Fruit fly (Drosophila melanogaster) whole organism, embryonic: ENCODE data around the gene CBP.
A peak's percentile ranks its signal among the peaks of the same experiment; 100 is the strongest.

ENCODE experiments used
- Blimp-1 ChIP-seq: fragments of 200-800 bp; sonication (Bioruptor generic); optimal IDR thresholded peaks from 3 replicates; lab custom pipeline; 2018; ENCODE audit warnings: missing biosample characterization, missing genetic modification characterization, mild to moderate bottlenecking, moderate library complexity, missing genetic modification reagents
- CG10209 ChIP-seq: fragments of 200-800 bp; sonication (Bioruptor generic); optimal IDR thresholded peaks from 3 replicates; lab custom pipeline; 2017; ENCODE audit warnings: missing biosample characterization, mild to moderate bottlenecking, missing genetic modification characterization, missing genetic modification reagents
- CG10431 ChIP-seq: fragments of 200-800 bp; sonication (Bioruptor generic); optimal IDR thresholded peaks from 3 replicates; lab custom pipeline; 2018; ENCODE audit warnings: missing biosample characterization, mild to moderate bottlenecking, missing genetic modification characterization
- CG10543 ChIP-seq: fragments of 200-800 bp; sonication (Bioruptor generic); optimal IDR thresholded peaks from 3 replicates; lab custom pipeline; 2017; ENCODE audit warnings: missing biosample characterization, mild to moderate bottlenecking, missing genetic modification characterization, moderate library complexity
- CG13296 ChIP-seq: fragments of 200-800 bp; sonication (Bioruptor generic); optimal IDR thresholded peaks from 3 replicates; lab custom pipeline; 2018; ENCODE audit warnings: missing biosample characterization, mild to moderate bottlenecking, missing genetic modification characterization
- CG14014 ChIP-seq: fragments of 200-800 bp; sonication (Bioruptor generic); IDR thresholded peaks from 2 replicates; pipeline ENCODE4 v1.3.6; 2022; ENCODE audit warnings: missing biosample characterization, missing genetic modification characterization
- CG14710 ChIP-seq: fragments of 200-800 bp; sonication (Bioruptor generic); optimal IDR thresholded peaks from 3 replicates; lab custom pipeline; 2019; ENCODE audit warnings: missing biosample characterization, mild to moderate bottlenecking, missing genetic modification characterization, moderate library complexity
- CG15696 ChIP-seq: fragments of 200-800 bp; sonication (Bioruptor generic); optimal IDR thresholded peaks from 2 replicates; lab custom pipeline; 2019; ENCODE audit warnings: missing biosample characterization, mild to moderate bottlenecking, missing genetic modification characterization, moderate library complexity
- CG18476 ChIP-seq: fragments of 200-800 bp; sonication (Bioruptor generic); optimal IDR thresholded peaks from 2 replicates; lab custom pipeline; 2016; ENCODE audit warnings: missing biosample characterization, mild to moderate bottlenecking, missing genetic modification characterization
- CG2202 ChIP-seq: fragments of 200-800 bp; sonication (Bioruptor generic); optimal IDR thresholded peaks from 2 replicates; lab custom pipeline; 2018; ENCODE audit warnings: missing biosample characterization, mild to moderate bottlenecking, missing genetic modification characterization
- CG2678 ChIP-seq: fragments of 200-800 bp; sonication (Bioruptor generic); optimal IDR thresholded peaks from 3 replicates; lab custom pipeline; 2019; ENCODE audit warnings: missing biosample characterization, mild to moderate bottlenecking, missing genetic modification characterization, moderate library complexity
- CG33213 ChIP-seq: fragments of 200-800 bp; sonication (Bioruptor generic); optimal IDR thresholded peaks from 3 replicates; lab custom pipeline; 2016; ENCODE audit warnings: missing biosample characterization, missing genetic modification characterization
- CG4854 ChIP-seq: fragments of 200-800 bp; sonication (Bioruptor generic); optimal IDR thresholded peaks from 2 replicates; lab custom pipeline; 2016; ENCODE audit warnings: missing biosample characterization, missing genetic modification characterization, inconsistent platforms
- CG5245 ChIP-seq: fragments of 200-800 bp; sonication (Bioruptor generic); optimal IDR thresholded peaks from 3 replicates; lab custom pipeline; 2016; ENCODE audit warnings: missing biosample characterization, missing genetic modification characterization
- CG6254 ChIP-seq: fragments of 200-800 bp; sonication (Bioruptor generic); optimal IDR thresholded peaks from 3 replicates; lab custom pipeline; 2017; ENCODE audit warnings: mild to moderate bottlenecking, missing biosample characterization, missing genetic modification reagents, missing genetic modification characterization
- CG6791 ChIP-seq: fragments of 200-800 bp; sonication (Bioruptor generic); IDR thresholded peaks from 3 replicates; pipeline ENCODE4 v1.3.6; 2022; ENCODE audit warnings: missing biosample characterization, missing genetic modification characterization; ENCODE audit not compliant: partially characterized antibody
- CG7987 ChIP-seq: fragments of 200-800 bp; sonication (Bioruptor generic); optimal IDR thresholded peaks from 2 replicates; lab custom pipeline; 2018; ENCODE audit warnings: missing biosample characterization, mild to moderate bottlenecking, missing genetic modification characterization, moderate library complexity
- CG8924 ChIP-seq: fragments of 200-800 bp; optimal IDR thresholded peaks from 3 replicates; lab custom pipeline; 2019; ENCODE audit warnings: missing biosample characterization, mild to moderate bottlenecking, missing genetic modification characterization, moderate library complexity
- CHES-1-like ChIP-seq: fragments of 200-800 bp; sonication (Bioruptor generic); optimal IDR thresholded peaks from 2 replicates; lab custom pipeline; 2016; ENCODE audit warnings: missing biosample characterization, missing genetic modification characterization
- CoRest ChIP-seq: fragments of 200-800 bp; sonication (Bioruptor generic); optimal IDR thresholded peaks from 3 replicates; lab custom pipeline; 2018; ENCODE audit warnings: missing biosample characterization, mild to moderate bottlenecking, missing genetic modification characterization, moderate library complexity
- CrebB ChIP-seq: fragments of 200-800 bp; sonication (Bioruptor generic); optimal IDR thresholded peaks from 3 replicates; lab custom pipeline; 2018; ENCODE audit warnings: missing biosample characterization, mild to moderate bottlenecking, missing genetic modification characterization
- Drgx ChIP-seq: fragments of 200-800 bp; sonication (Bioruptor generic); IDR thresholded peaks from 2 replicates; pipeline ENCODE4 v1.3.6; 2022; ENCODE audit warnings: missing biosample characterization, missing genetic modification characterization
- HLH3B ChIP-seq: fragments of 200-800 bp; sonication (Bioruptor generic); IDR thresholded peaks from 2 replicates; pipeline ENCODE4 v1.3.6; 2022; ENCODE audit warnings: missing biosample characterization, missing genetic modification characterization
- Hand ChIP-seq: fragments of 200-800 bp; sonication (Bioruptor generic); optimal IDR thresholded peaks from 2 replicates; lab custom pipeline; 2017; ENCODE audit warnings: mild to moderate bottlenecking, missing biosample characterization, missing genetic modification reagents, missing genetic modification characterization
- Hr51 ChIP-seq, 2 experiments: fragments of 200-800 bp; sonication (Bioruptor generic); optimal IDR thresholded peaks; 2 replicates in 1 of 2; 3 replicates in 1 of 2; lab custom pipeline; 2016 to 2018; ENCODE audit warnings: missing biosample characterization in 2 of 2, missing genetic modification characterization in 2 of 2, mild to moderate bottlenecking in 1 of 2, moderate library complexity in 1 of 2
- Jarid2 ChIP-seq: fragments of 200-800 bp; sonication (Bioruptor generic); optimal IDR thresholded peaks from 3 replicates; lab custom pipeline; 2017; ENCODE audit warnings: mild to moderate bottlenecking, missing biosample characterization, missing genetic modification reagents, missing genetic modification characterization
- Mes4 ChIP-seq: fragments of 200-800 bp; sonication (Bioruptor generic); optimal IDR thresholded peaks from 2 replicates; lab custom pipeline; 2016; ENCODE audit warnings: missing biosample characterization, missing genetic modification characterization
- NC2α ChIP-seq: fragments of 200-800 bp; sonication (Bioruptor generic); optimal IDR thresholded peaks from 2 replicates; lab custom pipeline; 2016; ENCODE audit warnings: missing biosample characterization, missing genetic modification characterization
- Optix ChIP-seq: fragments of 200-800 bp; sonication (Bioruptor generic); IDR thresholded peaks from 3 replicates; pipeline ENCODE4 v1.3.6; 2022; ENCODE audit warnings: missing biosample characterization, missing genetic modification characterization
- Ravus ChIP-seq: fragments of 200-800 bp; sonication (Bioruptor generic); IDR thresholded peaks from 2 replicates; pipeline ENCODE4 v1.3.6; 2022; ENCODE audit warnings: missing biosample characterization, missing genetic modification characterization
- Rfx ChIP-seq: fragments of 200-800 bp; sonication (Bioruptor generic); IDR thresholded peaks from 2 replicates; pipeline ENCODE4 v1.3.6; 2022; ENCODE audit warnings: missing biosample characterization, missing genetic modification characterization
- ato ChIP-seq: fragments of 200-800 bp; sonication (Bioruptor generic); IDR thresholded peaks from 2 replicates; pipeline ENCODE4 v1.3.6; 2022; ENCODE audit warnings: missing biosample characterization, missing genetic modification characterization; ENCODE audit not compliant: partially characterized antibody
- az2 ChIP-seq: fragments of 200-800 bp; sonication (Bioruptor generic); optimal IDR thresholded peaks from 3 replicates; lab custom pipeline; 2016; ENCODE audit warnings: missing biosample characterization, missing genetic modification characterization
- br ChIP-seq: fragments of >200 bp; optimal IDR thresholded peaks from 2 replicates; lab custom pipeline; 2017
- crol ChIP-seq: fragments of 200-800 bp; sonication (Bioruptor generic); IDR thresholded peaks from 2 replicates; pipeline ENCODE4 v1.3.6; 2022; ENCODE audit warnings: missing biosample characterization, missing genetic modification characterization
- eve ChIP-seq, 2 experiments: fragments of >200 bp; optimal IDR thresholded peaks; 2 replicates each; lab custom pipeline; 2017; ENCODE audit warnings: missing biosample characterization in 2 of 2, missing genetic modification characterization in 2 of 2
- ewg ChIP-seq: fragments of 200-800 bp; sonication (Bioruptor generic); optimal IDR thresholded peaks from 3 replicates; lab custom pipeline; 2017; ENCODE audit warnings: mild to moderate bottlenecking, missing biosample characterization, missing genetic modification reagents, missing genetic modification characterization
- ftz-f1 ChIP-seq: fragments of 200-800 bp; sonication (Bioruptor generic); optimal IDR thresholded peaks from 2 replicates; lab custom pipeline; 2016; ENCODE audit warnings: missing biosample characterization, missing genetic modification characterization
- her ChIP-seq: fragments of 200-800 bp; sonication (Bioruptor generic); optimal IDR thresholded peaks from 2 replicates; lab custom pipeline; 2016; ENCODE audit warnings: missing biosample characterization, missing genetic modification characterization
- inv ChIP-seq: fragments of 200-800 bp; sonication (Bioruptor generic); IDR thresholded peaks from 2 replicates; pipeline ENCODE4 v1.3.6; 2022; ENCODE audit warnings: missing biosample characterization, missing genetic modification characterization; ENCODE audit not compliant: partially characterized antibody
- onecut ChIP-seq: fragments of 200-800 bp; sonication (Bioruptor generic); IDR thresholded peaks from 2 replicates; pipeline ENCODE4 v1.3.6; 2022; ENCODE audit warnings: missing biosample characterization, missing genetic modification characterization
- pb ChIP-seq: fragments of 200-800 bp; sonication (Bioruptor generic); optimal IDR thresholded peaks from 3 replicates; lab custom pipeline; 2016; ENCODE audit warnings: missing biosample characterization, missing genetic modification characterization
- pum ChIP-seq: fragments of 200-800 bp; sonication (Bioruptor generic); optimal IDR thresholded peaks from 2 replicates; lab custom pipeline; 2016; ENCODE audit warnings: missing biosample characterization, missing genetic modification characterization
- ro ChIP-seq: fragments of 200-800 bp; sonication (Bioruptor generic); IDR thresholded peaks from 2 replicates; pipeline ENCODE4 v1.3.6; 2022; ENCODE audit warnings: missing biosample characterization, missing genetic modification characterization
- salm ChIP-seq: fragments of 200-800 bp; sonication (Bioruptor generic); optimal IDR thresholded peaks from 2 replicates; lab custom pipeline; 2018; ENCODE audit warnings: missing biosample characterization, mild to moderate bottlenecking, missing genetic modification characterization
- sim ChIP-seq: fragments of 200-800 bp; sonication (Bioruptor generic); IDR thresholded peaks from 2 replicates; pipeline ENCODE4 v1.3.6; 2022; ENCODE audit warnings: missing biosample characterization, missing genetic modification characterization
- ssp ChIP-seq: fragments of 200-800 bp; sonication (Bioruptor generic); IDR thresholded peaks from 2 replicates; pipeline ENCODE4 v1.3.6; 2022; ENCODE audit warnings: missing biosample characterization, missing genetic modification characterization
- stc ChIP-seq: fragments of 200-800 bp; sonication (Bioruptor generic); IDR thresholded peaks from 2 replicates; pipeline ENCODE4 v1.3.6; 2022; ENCODE audit warnings: missing biosample characterization, missing genetic modification characterization
- tin ChIP-seq: fragments of 200-800 bp; sonication (Bioruptor generic); optimal IDR thresholded peaks from 3 replicates; lab custom pipeline; 2016; ENCODE audit warnings: missing biosample characterization, missing genetic modification characterization
- tup ChIP-seq: fragments of 200-800 bp; sonication (Bioruptor generic); optimal IDR thresholded peaks from 2 replicates; lab custom pipeline; 2016; ENCODE audit warnings: missing biosample characterization, mild to moderate bottlenecking, missing genetic modification characterization, moderate library complexity
- z ChIP-seq: fragments of 200-800 bp; sonication (Bioruptor generic); IDR thresholded peaks from 3 replicates; pipeline ENCODE4 v1.3.6; 2022; ENCODE audit warnings: missing biosample characterization, missing genetic modification characterization

The CBP gene

DNA sequence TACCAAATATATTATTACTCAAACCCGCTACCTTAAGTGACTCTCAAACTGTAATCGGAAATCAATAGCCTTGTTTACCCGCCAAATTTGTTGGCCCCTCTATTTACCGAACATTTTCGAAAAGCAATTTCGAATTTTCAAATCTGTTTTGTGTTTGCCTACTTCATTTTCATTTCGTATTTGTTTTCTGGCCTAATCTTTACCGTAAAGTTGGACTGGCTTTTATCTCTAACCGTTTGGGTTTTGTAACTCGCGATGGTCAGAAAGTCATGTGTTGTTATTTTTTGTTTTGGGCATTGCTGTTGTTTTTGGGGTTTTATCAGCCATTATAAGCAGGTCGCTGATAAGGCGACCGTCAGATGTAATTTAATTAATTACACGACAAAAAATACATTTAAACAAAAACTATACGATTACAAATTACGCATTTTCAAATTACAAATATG lies 3.8 kb upstream of the CBP start (continued):
- peak; percentile 59; the same call in 1 of the 2 replicates for TF ChIP-seq HLH3B (GFP tag; lab: Robert Waterston, UW)
- peak; percentile 49 for TF ChIP-seq CG2678 (tag; lab: Kevin White, UChicago)
- TF ChIP-seq br (lab: Kevin White, UChicago), result no peak
- no peak for TF ChIP-seq crol (GFP tag; lab: Robert Waterston, UW)
- TF ChIP-seq Mes4 (GFP tag; lab: Kevin White, UChicago), result peak; percentile 37
- TF ChIP-seq sim (GFP tag; lab: Robert Waterston, UW), result peak; percentile 49; the same call in 1 of the 2 replicates
- TF ChIP-seq CG10431, result peak; percentile 26
- TF ChIP-seq inv, result no peak
- TF ChIP-seq stc (GFP tag; lab: Robert Waterston, UW), result peak; percentile 36; the same call in 1 of the 2 replicates
- TF ChIP-seq CG8924 (tag; lab: Kevin White, UChicago), result no peak
- no peak for TF ChIP-seq salm (tag; lab: Kevin White, UChicago)
- no peak for TF ChIP-seq ewg (GFP tag; lab: Kevin White, UChicago)
- no peak for TF ChIP-seq Optix (GFP tag; lab: Robert Waterston, UW)
- TF ChIP-seq ro (GFP tag; lab: Robert Waterston, UW), result no peak
- peak; percentile 86 for TF ChIP-seq CG15696 (tag; lab: Kevin White, UChicago)
- TF ChIP-seq CG33213, result peak; percentile 37
- peak; percentile 59 for TF ChIP-seq CG10209 (GFP tag; lab: Kevin White, UChicago)
- TF ChIP-seq Rfx (GFP tag; lab: Robert Waterston, UW), result peak; percentile 35; the same call in 1 of the 2 replicates
- TF ChIP-seq NC2α (GFP tag; lab: Kevin White, UChicago), result peak; percentile 18
- peak; percentile 9 for TF ChIP-seq pb (GFP tag; lab: Kevin White, UChicago)
- peak; percentile 47 for TF ChIP-seq CG4854 (GFP tag; lab: Kevin White, UChicago)
- TF ChIP-seq CG7987 (GFP tag; lab: Kevin White, UChicago), result peak; percentile 74
- TF ChIP-seq CG10543 (GFP tag; lab: Kevin White, UChicago), result peak; percentile 46
- TF ChIP-seq Jarid2 (GFP tag; lab: Kevin White, UChicago), result peak; percentile 6
- TF ChIP-seq CG14710 (tag; lab: Kevin White, UChicago), result peak; percentile 35
- TF ChIP-seq CG2202 (tag; lab: Kevin White, UChicago), result peak; percentile 40
- TF ChIP-seq ssp, result no peak
- peak; percentile 32 for TF ChIP-seq pum (GFP tag; lab: Kevin White, UChicago)
- no peak for TF ChIP-seq CHES-1-like (GFP tag; lab: Kevin White, UChicago)
- TF ChIP-seq CG13296 (GFP tag; lab: Kevin White, UChicago), result no peak
- peak in 1 of 2 experiments; percentile 68 for TF ChIP-seq eve (GFP tag; optimal IDR thresholded peaks at IDR 0.05; lab: Kevin White, UChicago)
- peak; percentile 65 for TF ChIP-seq tup (GFP tag; lab: Kevin White, UChicago)
- TF ChIP-seq CG18476 (GFP tag; lab: Kevin White, UChicago), result no peak
- TF ChIP-seq Blimp-1 (GFP tag; lab: Kevin White, UChicago), result peak; percentile 20
- TF ChIP-seq Hr51 (GFP tag; optimal IDR thresholded peaks at IDR 0.05; lab: Kevin White, UChicago), result peak; percentile 38 to 39
- TF ChIP-seq her (GFP tag; lab: Kevin White, UChicago), result no peak
- TF ChIP-seq ato (GFP tag; lab: Robert Waterston, UW), result no peak
- peak; percentile 71; the same call in 1 of the 2 replicates for TF ChIP-seq CG14014
- TF ChIP-seq az2 (GFP tag; lab: Kevin White, UChicago), result no peak
- TF ChIP-seq ftz-f1 (GFP tag; lab: Kevin White, UChicago), result no peak
- TF ChIP-seq Hand (GFP tag; lab: Kevin White, UChicago), result no peak
- peak; percentile 87 for TF ChIP-seq onecut
- TF ChIP-seq CrebB, result peak; percentile 25
- no peak for TF ChIP-seq tin (GFP tag; lab: Kevin White, UChicago)
- TF ChIP-seq Ravus (GFP tag; lab: Robert Waterston, UW), result no peak
- TF ChIP-seq CG6791 (GFP tag; lab: Robert Waterston, UW), result no peak
- TF ChIP-seq Drgx (GFP tag; lab: Robert Waterston, UW), result no peak
- no peak for TF ChIP-seq CG5245 (GFP tag; lab: Kevin White, UChicago)
- no peak for TF ChIP-seq CoRest (tag; lab: Kevin White, UChicago)
- TF ChIP-seq z (GFP tag; lab: Robert Waterston, UW), result peak; percentile 58; the same call in 1 of the 3 replicates
- TF ChIP-seq CG6254 (GFP tag; lab: Kevin White, UChicago), result no peak
